Worm (Caenorhabditis elegans): ENCODE measurements around the gene cfz-2.

cfz-2 gene

ce11 chrV:3444777-3445089 lies at the start of gene cfz-2:
TSS of gene cfz-2 (minus strand) at chrV:3444877.
- TF ChIP-seq ets-7 (tag; optimal IDR thresholded peaks at IDR 0.05) (no peak), F13C5.2 (tag; optimal IDR thresholded peaks at IDR 0.05) (no peak), sea-1 (GFP tag; conservative IDR thresholded peaks at IDR 0.05) (no peak), ceh-13 (GFP tag; optimal IDR thresholded peaks at IDR 0.05) (no peak), aly-1 (tag; optimal IDR thresholded peaks at IDR 0.05) (no peak), tra-4 (tag; optimal IDR thresholded peaks at IDR 0.05) (no peak), ama-1 (optimal IDR thresholded peaks at IDR 0.05) (no peak), tbx-11 (GFP tag; IDR thresholded peaks at IDR 0.05) (no peak), hmbx-1 (tag; optimal IDR thresholded peaks at IDR 0.05) (no peak), hnd-1 (tag; optimal IDR thresholded peaks at IDR 0.05) (no peak), hmg-4 (GFP tag; optimal IDR thresholded peaks at IDR 0.05) (no peak), pes-1 (GFP tag; IDR thresholded peaks at IDR 0.05) (no peak), scrt-1 (GFP tag; IDR thresholded peaks at IDR 0.05) (no peak), B0310.2 (tag; optimal IDR thresholded peaks at IDR 0.05) (no peak), tbx-37 (GFP tag; conservative IDR thresholded peaks at IDR 0.05) (no peak), ceh-36 (tag; optimal IDR thresholded peaks at IDR 0.05) (no peak), flt-1 (GFP tag; IDR thresholded peaks at IDR 0.05) (no peak)

ce11 chrV:3490435-3490834 lies 45.8 kb upstream of the cfz-2 start, which contains the start of gene srbc-36:
TSS of gene srbc-36 (minus strand) at chrV:3490535.
- TF ChIP-seq tra-4 (tag; optimal IDR thresholded peaks at IDR 0.05) (no peak), F13C5.2 (tag; optimal IDR thresholded peaks at IDR 0.05) (no peak), hnd-1 (tag; optimal IDR thresholded peaks at IDR 0.05) (no peak), ets-7 (tag; optimal IDR thresholded peaks at IDR 0.05) (no peak), B0310.2 (tag; optimal IDR thresholded peaks at IDR 0.05) (no peak), pes-1 (GFP tag; IDR thresholded peaks at IDR 0.05) (no peak), tbx-11 (GFP tag; IDR thresholded peaks at IDR 0.05) (no peak), ceh-13 (GFP tag; optimal IDR thresholded peaks at IDR 0.05) (no peak), ceh-36 (tag; optimal IDR thresholded peaks at IDR 0.05) (no peak)

- TF ChIP-seq sea-1 (GFP tag; conservative IDR thresholded peaks at IDR 0.05) (no peak), F13C5.2 (tag; optimal IDR thresholded peaks at IDR 0.05) (no peak), scrt-1 (GFP tag; IDR thresholded peaks at IDR 0.05) (no peak), ceh-36 (tag; optimal IDR thresholded peaks at IDR 0.05) (no peak), tra-4 (tag; optimal IDR thresholded peaks at IDR 0.05) (no peak), tbx-37 (GFP tag; conservative IDR thresholded peaks at IDR 0.05) (no peak), ets-7 (tag; optimal IDR thresholded peaks at IDR 0.05) (no peak), ama-1 (optimal IDR thresholded peaks at IDR 0.05) (no peak), tbx-11 (GFP tag; IDR thresholded peaks at IDR 0.05) (no peak), hmg-4 (GFP tag; optimal IDR thresholded peaks at IDR 0.05) (no peak), flt-1 (GFP tag; IDR thresholded peaks at IDR 0.05) (no peak), ceh-13 (GFP tag; optimal IDR thresholded peaks at IDR 0.05) (no peak), B0310.2 (tag; optimal IDR thresholded peaks at IDR 0.05) (no peak), pes-1 (GFP tag; IDR thresholded peaks at IDR 0.05) (no peak)
These were observed 42.2 kb upstream of the cfz-2 start, which contains the start of gene srbc-32 for ce11 chrV:3486857-3487256. TSS of gene srbc-32 (minus strand) at chrV:3486957.

- TF ChIP-seq hnd-1 (tag; optimal IDR thresholded peaks at IDR 0.05) (no peak), sea-1 (GFP tag; conservative IDR thresholded peaks at IDR 0.05) (no peak), pes-1 (GFP tag; IDR thresholded peaks at IDR 0.05) (no peak), tra-4 (tag; optimal IDR thresholded peaks at IDR 0.05) (no peak), ceh-36 (tag; optimal IDR thresholded peaks at IDR 0.05) (no peak), tbx-37 (GFP tag; conservative IDR thresholded peaks at IDR 0.05) (no peak), ama-1 (optimal IDR thresholded peaks at IDR 0.05) (no peak), hmbx-1 (tag; optimal IDR thresholded peaks at IDR 0.05) (no peak), scrt-1 (GFP tag; IDR thresholded peaks at IDR 0.05) (no peak), F13C5.2 (tag; optimal IDR thresholded peaks at IDR 0.05) (no peak), hmg-4 (GFP tag; optimal IDR thresholded peaks at IDR 0.05) (no peak), flt-1 (GFP tag; IDR thresholded peaks at IDR 0.05) (no peak), ets-7 (tag; optimal IDR thresholded peaks at IDR 0.05) (no peak)
These were observed 40.0 kb upstream of the cfz-2 start, which contains the start of gene srbc-33 for ce11 chrV:3484702-3485101. TSS of gene srbc-33 (minus strand) at chrV:3484802.

- TF ChIP-seq tra-4 (tag; optimal IDR thresholded peaks at IDR 0.05) (no peak), sea-1 (GFP tag; conservative IDR thresholded peaks at IDR 0.05) (no peak), hmg-4 (GFP tag; optimal IDR thresholded peaks at IDR 0.05) (no peak)
These were observed 37.9 kb upstream of the cfz-2 start, which contains the start of gene lys-7 for ce11 chrV:3482550-3483002. TSS of gene lys-7 (minus strand) at chrV:3482600.

- TF ChIP-seq hmbx-1 (tag; optimal IDR thresholded peaks at IDR 0.05) (no peak), pes-1 (GFP tag; IDR thresholded peaks at IDR 0.05) (no peak), F13C5.2 (tag; optimal IDR thresholded peaks at IDR 0.05) (no peak), ama-1 (optimal IDR thresholded peaks at IDR 0.05) (no peak), tbx-11 (GFP tag; IDR thresholded peaks at IDR 0.05) (no peak), sea-1 (GFP tag; conservative IDR thresholded peaks at IDR 0.05) (no peak), tbx-37 (GFP tag; conservative IDR thresholded peaks at IDR 0.05) (no peak)
These were observed 35.7 kb upstream of the cfz-2 start, which contains the start of gene srbc-30 for ce11 chrV:3480346-3480745. TSS of gene srbc-30 (minus strand) at chrV:3480446.

- TF ChIP-seq sea-1 (GFP tag; conservative IDR thresholded peaks at IDR 0.05) (no peak), pes-1 (GFP tag; IDR thresholded peaks at IDR 0.05) (no peak), hnd-1 (tag; optimal IDR thresholded peaks at IDR 0.05) (no peak), F13C5.2 (tag; optimal IDR thresholded peaks at IDR 0.05) (no peak), ama-1 (optimal IDR thresholded peaks at IDR 0.05) (no peak), tbx-11 (GFP tag; IDR thresholded peaks at IDR 0.05) (no peak), ceh-13 (GFP tag; optimal IDR thresholded peaks at IDR 0.05) (no peak), flt-1 (GFP tag; IDR thresholded peaks at IDR 0.05) (no peak), tra-4 (tag; optimal IDR thresholded peaks at IDR 0.05) (no peak), scrt-1 (GFP tag; IDR thresholded peaks at IDR 0.05) (no peak), B0310.2 (tag; optimal IDR thresholded peaks at IDR 0.05) (no peak)
These were observed 32.8 kb upstream of the cfz-2 start, which contains the start of gene srbc-31 for ce11 chrV:3477496-3477895. TSS of gene srbc-31 (minus strand) at chrV:3477596.

ce11 chrV:3476228-3476627 lies 31.6 kb upstream of the cfz-2 start:
- TF ChIP-seq ceh-36 (tag; optimal IDR thresholded peaks at IDR 0.05): no peak
- no peak for TF ChIP-seq pes-1 (GFP tag; IDR thresholded peaks at IDR 0.05)
- TF ChIP-seq F13C5.2 (tag; optimal IDR thresholded peaks at IDR 0.05): no peak
- TF ChIP-seq ceh-13 (GFP tag; optimal IDR thresholded peaks at IDR 0.05): no peak
- TF ChIP-seq tra-4 (tag; optimal IDR thresholded peaks at IDR 0.05): no peak

All from whole organism, early embryonic.